Fruit fly (Drosophila melanogaster) whole organism, embryonic: ENCODE data around the gene CG12516.

Source experiments
- Abd-B ChIP-seq: fragments of 200-800 bp; sonication (Bioruptor generic); optimal IDR thresholded peaks from 2 replicates; lab custom pipeline; 2018; ENCODE audit warnings: missing biosample characterization, mild to moderate bottlenecking, missing genetic modification characterization, moderate library complexity
- Adf1 ChIP-seq: fragments of 200-800 bp; sonication (Bioruptor generic); IDR thresholded peaks from 2 replicates; pipeline ENCODE4 v1.3.6; 2022; ENCODE audit warnings: missing biosample characterization, missing genetic modification characterization
- Bteb2 ChIP-seq: fragments of 200-800 bp; sonication (Bioruptor generic); optimal IDR thresholded peaks from 2 replicates; lab custom pipeline; 2016; ENCODE audit warnings: missing biosample characterization, missing genetic modification characterization
- CG1024 ChIP-seq: fragments of 200-800 bp; sonication (Bioruptor generic); IDR thresholded peaks from 2 replicates; pipeline ENCODE4 v1.3.6; 2022; ENCODE audit warnings: missing biosample characterization, missing genetic modification characterization
- CG10431 ChIP-seq: fragments of 200-800 bp; sonication (Bioruptor generic); optimal IDR thresholded peaks from 3 replicates; lab custom pipeline; 2018; ENCODE audit warnings: missing biosample characterization, mild to moderate bottlenecking, missing genetic modification characterization
- CG10979 ChIP-seq: fragments of 200-800 bp; sonication (Bioruptor generic); optimal IDR thresholded peaks from 2 replicates; lab custom pipeline; 2018; ENCODE audit warnings: missing biosample characterization, mild to moderate bottlenecking, missing genetic modification characterization, moderate library complexity
- CG11504 ChIP-seq: fragments of 200-800 bp; sonication (Bioruptor generic); optimal IDR thresholded peaks from 3 replicates; lab custom pipeline; 2019; ENCODE audit warnings: missing biosample characterization, mild to moderate bottlenecking, missing genetic modification characterization, moderate library complexity
- CG11560 ChIP-seq: fragments of 200-800 bp; sonication (Bioruptor generic); IDR thresholded peaks from 3 replicates; pipeline ENCODE4 v1.3.6; 2022; ENCODE audit warnings: missing biosample characterization, missing genetic modification characterization
- CG12391 ChIP-seq: fragments of 200-800 bp; sonication (Bioruptor generic); optimal IDR thresholded peaks from 3 replicates; lab custom pipeline; 2018; ENCODE audit warnings: missing biosample characterization, mild to moderate bottlenecking, missing genetic modification characterization, moderate library complexity
- CG12769 ChIP-seq: fragments of 200-800 bp; sonication (Bioruptor generic); optimal IDR thresholded peaks from 2 replicates; lab custom pipeline; 2019; ENCODE audit warnings: missing biosample characterization, mild to moderate bottlenecking, missing genetic modification characterization, moderate library complexity
- CG13296 ChIP-seq: fragments of 200-800 bp; sonication (Bioruptor generic); optimal IDR thresholded peaks from 3 replicates; lab custom pipeline; 2018; ENCODE audit warnings: missing biosample characterization, mild to moderate bottlenecking, missing genetic modification characterization
- CG13624 ChIP-seq: fragments of 200-800 bp; sonication (Bioruptor generic); optimal IDR thresholded peaks from 2 replicates; lab custom pipeline; 2016; ENCODE audit warnings: missing biosample characterization, missing genetic modification characterization
- CG13894 ChIP-seq: fragments of 200-800 bp; sonication (Bioruptor generic); optimal IDR thresholded peaks from 3 replicates; lab custom pipeline; 2018; ENCODE audit warnings: missing biosample characterization, mild to moderate bottlenecking, missing genetic modification characterization, moderate library complexity
- CG1603 ChIP-seq: fragments of 200-800 bp; sonication (Bioruptor generic); optimal IDR thresholded peaks from 2 replicates; lab custom pipeline; 2019; ENCODE audit warnings: missing biosample characterization, mild to moderate bottlenecking, missing genetic modification characterization, moderate library complexity
- CG18011 ChIP-seq: fragments of 200-800 bp; sonication (Bioruptor generic); optimal IDR thresholded peaks from 2 replicates; lab custom pipeline; 2017; ENCODE audit warnings: missing biosample characterization, missing genetic modification characterization, mild to moderate bottlenecking, moderate library complexity, missing genotype
- CG18599 ChIP-seq: fragments of 200-800 bp; sonication (Bioruptor generic); optimal IDR thresholded peaks from 3 replicates; lab custom pipeline; 2017; ENCODE audit warnings: missing biosample characterization, missing genetic modification characterization, mild to moderate bottlenecking, moderate library complexity, missing genetic modification reagents
- CG30403 ChIP-seq: fragments of 200-800 bp; sonication (Bioruptor generic); optimal IDR thresholded peaks from 3 replicates; lab custom pipeline; 2016; ENCODE audit warnings: missing biosample characterization, missing genetic modification characterization
- CG32772 ChIP-seq: fragments of 200-800 bp; sonication (Bioruptor generic); IDR thresholded peaks from 2 replicates; pipeline ENCODE4 v1.3.6; 2022; ENCODE audit warnings: missing biosample characterization, missing genetic modification characterization
- CG34224 ChIP-seq: fragments of 200-800 bp; sonication (Bioruptor generic); IDR thresholded peaks from 3 replicates; pipeline ENCODE4 v1.3.6; 2022; ENCODE audit warnings: missing biosample characterization, missing genetic modification characterization; ENCODE audit not compliant: partially characterized antibody
- CG4360 ChIP-seq: fragments of 200-800 bp; sonication (Bioruptor generic); IDR thresholded peaks from 2 replicates; pipeline ENCODE4 v1.3.6; 2022; ENCODE audit warnings: missing biosample characterization, missing genetic modification characterization
- CG6254 ChIP-seq: fragments of 200-800 bp; sonication (Bioruptor generic); optimal IDR thresholded peaks from 3 replicates; lab custom pipeline; 2017; ENCODE audit warnings: mild to moderate bottlenecking, missing biosample characterization, missing genetic modification reagents, missing genetic modification characterization
- CG7372 ChIP-seq: fragments of 200-800 bp; sonication (Bioruptor generic); IDR thresholded peaks from 2 replicates; pipeline ENCODE4 v1.3.6; 2022; ENCODE audit warnings: missing biosample characterization, missing genetic modification characterization
- CG9437 ChIP-seq: fragments of 200-800 bp; sonication (Bioruptor generic); optimal IDR thresholded peaks from 2 replicates; lab custom pipeline; 2018; ENCODE audit warnings: missing biosample characterization, mild to moderate bottlenecking, missing genetic modification characterization
- Dp ChIP-seq: fragments of 200-800 bp; sonication (Bioruptor generic); optimal IDR thresholded peaks from 2 replicates; lab custom pipeline; 2018; ENCODE audit warnings: missing biosample characterization, mild to moderate bottlenecking, missing genetic modification characterization, moderate library complexity
- Eip74EF ChIP-seq, 2 experiments: fragments of 200-800 bp in 1 of 2; fragments of >200 bp in 1 of 2; sonication (Bioruptor generic) in 1 of 2; optimal IDR thresholded peaks; 2 replicates each; lab custom pipeline; 2017 to 2019; ENCODE audit warnings: missing biosample characterization in 2 of 2, missing genetic modification characterization in 2 of 2, mild to moderate bottlenecking in 1 of 2, moderate library complexity in 1 of 2
- Hand ChIP-seq: fragments of 200-800 bp; sonication (Bioruptor generic); optimal IDR thresholded peaks from 2 replicates; lab custom pipeline; 2017; ENCODE audit warnings: mild to moderate bottlenecking, missing biosample characterization, missing genetic modification reagents, missing genetic modification characterization
- Med ChIP-seq: fragments of 200-800 bp; sonication (Bioruptor generic); peaks from one replicate; lab custom pipeline; 2016; ENCODE audit warnings: missing biosample characterization, missing genetic modification characterization, mild to moderate bottlenecking, inconsistent platforms, moderate library complexity
- NC2β ChIP-seq: fragments of 200-800 bp; sonication (Bioruptor generic); optimal IDR thresholded peaks from 2 replicates; lab custom pipeline; 2016; ENCODE audit warnings: missing biosample characterization, missing genetic modification characterization
- NfI ChIP-seq: fragments of 200-800 bp; sonication (Bioruptor generic); optimal IDR thresholded peaks from 3 replicates; lab custom pipeline; 2018; ENCODE audit warnings: missing biosample characterization, mild to moderate bottlenecking, missing genetic modification characterization, moderate library complexity
- Tbp ChIP-seq: fragments of >200 bp; optimal IDR thresholded peaks from 2 replicates; lab custom pipeline; 2018; ENCODE audit warnings: missing biosample characterization, missing genetic modification characterization
- Xbp1 ChIP-seq: fragments of 200-800 bp; sonication (Bioruptor generic); optimal IDR thresholded peaks from 3 replicates; lab custom pipeline; 2016; ENCODE audit warnings: missing biosample characterization, mild to moderate bottlenecking, missing genetic modification characterization
- dm ChIP-seq: fragments of 200-800 bp; sonication (Bioruptor generic); optimal IDR thresholded peaks from 3 replicates; lab custom pipeline; 2016; ENCODE audit warnings: missing biosample characterization, missing genetic modification characterization
- en ChIP-seq: fragments of 200-800 bp; sonication (Bioruptor generic); optimal IDR thresholded peaks from 2 replicates; lab custom pipeline; 2016; ENCODE audit warnings: missing biosample characterization, missing genetic modification characterization
- fru ChIP-seq: fragments of >200 bp; optimal IDR thresholded peaks from 2 replicates; lab custom pipeline; 2017
- gce ChIP-seq: fragments of 200-800 bp; sonication (Bioruptor generic); IDR thresholded peaks from 3 replicates; pipeline ENCODE4 v1.3.6; 2022; ENCODE audit warnings: missing biosample characterization, missing genetic modification characterization
- gem ChIP-seq: fragments of 200-800 bp; sonication (Bioruptor generic); optimal IDR thresholded peaks from 2 replicates; lab custom pipeline; 2019; ENCODE audit warnings: missing biosample characterization, mild to moderate bottlenecking, missing genetic modification characterization, moderate library complexity
- h ChIP-seq: fragments of >200 bp; optimal IDR thresholded peaks from 2 replicates; lab custom pipeline; 2017
- ham ChIP-seq: fragments of 200-800 bp; sonication (Bioruptor generic); IDR thresholded peaks from 2 replicates; pipeline ENCODE4 v1.3.6; 2022; ENCODE audit warnings: missing biosample characterization, missing genetic modification characterization
- inv ChIP-seq: fragments of 200-800 bp; sonication (Bioruptor generic); IDR thresholded peaks from 2 replicates; pipeline ENCODE4 v1.3.6; 2022; ENCODE audit warnings: missing biosample characterization, missing genetic modification characterization; ENCODE audit not compliant: partially characterized antibody
- jumu ChIP-seq: fragments of 200-800 bp; sonication (Bioruptor generic); optimal IDR thresholded peaks from 3 replicates; lab custom pipeline; 2016; ENCODE audit warnings: missing biosample characterization, missing genetic modification characterization
- p53 ChIP-seq: fragments of 200-800 bp; sonication (Bioruptor generic); optimal IDR thresholded peaks from 2 replicates; lab custom pipeline; 2016; ENCODE audit warnings: missing biosample characterization, missing genetic modification characterization
- pan ChIP-seq, 4 experiments: fragments of >200 bp in 3 of 4; fragments of 200-800 bp in 1 of 4; sonication (Bioruptor generic) in 1 of 4; optimal IDR thresholded peaks in 3 of 4; IDR thresholded peaks in 1 of 4; 2 replicates each; pipeline versions ENCODE4 v1.3.6 to Lab custom; 2017 to 2022; ENCODE audit warnings: missing biosample characterization in 2 of 4, missing genetic modification characterization in 2 of 4, mixed read lengths in 1 of 4
- pfk ChIP-seq: fragments of 200-800 bp; sonication (Bioruptor generic); optimal IDR thresholded peaks from 2 replicates; lab custom pipeline; 2018; ENCODE audit warnings: missing biosample characterization, mild to moderate bottlenecking, missing genetic modification characterization, moderate library complexity
- psq ChIP-seq: fragments of 200-800 bp; sonication (Bioruptor generic); optimal IDR thresholded peaks from 2 replicates; lab custom pipeline; 2017; ENCODE audit warnings: missing biosample characterization, missing genetic modification characterization
- sd ChIP-seq: fragments of 200-800 bp; sonication (Bioruptor generic); optimal IDR thresholded peaks from 3 replicates; lab custom pipeline; 2018; ENCODE audit warnings: missing biosample characterization, mild to moderate bottlenecking, missing genetic modification characterization, moderate library complexity
- so ChIP-seq: fragments of 200-800 bp; sonication (Bioruptor generic); IDR thresholded peaks from 3 replicates; pipeline ENCODE4 v1.3.6; 2022; ENCODE audit warnings: missing biosample characterization, missing genetic modification characterization
- zfh2 ChIP-seq: fragments of 200-800 bp; sonication (Bioruptor generic); optimal IDR thresholded peaks from 2 replicates; lab custom pipeline; 2016; ENCODE audit warnings: missing biosample characterization, missing genetic modification characterization

CG12516 gene

dm6 chr3R:28339654-28340605, 35.5 kb upstream of the CG12516 start, which contains the start of the genes Gfat2 and Moca-cyp (continued):
- TF ChIP-seq psq (no peak), CG13624 (GFP tag; lab: Kevin White, UChicago) (no peak), so (GFP tag; lab: Robert Waterston, UW) (0 out of 3 replicates have a peak, but pooled peaks have one; percentile 56), CG12769 (no peak), en (GFP tag; lab: Kevin White, UChicago) (no peak), CG13296 (GFP tag; lab: Kevin White, UChicago) (peak; percentile 56), Med (GFP tag; lab: Kevin White, UChicago) (peak; percentile 88), dm (peak; percentile 22), CG10431 (GFP tag; lab: Kevin White, UChicago) (peak; percentile 99), Abd-B (peak; percentile 56), ham (GFP tag; lab: Robert Waterston, UW) (no peak), CG32772 (peak; percentile 64), Xbp1 (GFP tag; lab: Kevin White, UChicago) (peak; percentile 89), zfh2 (GFP tag; lab: Kevin White, UChicago) (peak; percentile 45), Bteb2 (GFP tag; lab: Kevin White, UChicago) (no peak), CG7372 (GFP tag; lab: Robert Waterston, UW) (peak; percentile 47; the same call in 1 of the 2 replicates), Hand (no peak), CG12391 (peak; percentile 73), jumu (GFP tag; lab: Kevin White, UChicago) (no peak), CG13894 (tag; lab: Kevin White, UChicago) (peak; percentile 45), Dp (GFP tag; lab: Kevin White, UChicago) (no peak), CG30403 (GFP tag; lab: Kevin White, UChicago) (peak; percentile 62), NfI (GFP tag; lab: Kevin White, UChicago) (peak; percentile 72), inv (peak; percentile 65), p53 (GFP tag; lab: Kevin White, UChicago) (no peak), CG11504 (peak; percentile 74), CG9437 (GFP tag; lab: Kevin White, UChicago) (peak; percentile 63), pfk (GFP tag; lab: Kevin White, UChicago) (peak; percentile 32), pan (optimal IDR thresholded peaks at IDR 0.05; lab: Kevin White, UChicago) (no peak), pan (GFP tag; optimal IDR thresholded peaks at IDR 0.05 in 1 of 2, IDR thresholded peaks at IDR 0.05 in 1 of 2) (peak in 1 of 2 experiments; percentile 76), CG18599 (GFP tag; lab: Kevin White, UChicago) (peak; percentile 69), Tbp (GFP tag; lab: Kevin White, UChicago) (no peak), CG6254 (GFP tag; lab: Kevin White, UChicago) (peak; percentile 54), CG18011 (GFP tag; lab: Kevin White, UChicago) (peak; percentile 35), CG10979 (tag; lab: Kevin White, UChicago) (peak; percentile 23), CG4360 (GFP tag; lab: Robert Waterston, UW) (0 out of 2 replicates have a peak, but pooled peaks have one; percentile 35), gem (tag; lab: Kevin White, UChicago) (peak; percentile 78), sd (peak; percentile 81), CG34224 (GFP tag; lab: Robert Waterston, UW) (peak; percentile 27; the same call in 1 of the 3 replicates), CG11560 (tag; lab: Robert Waterston, UW) (no peak), CG1603 (tag; lab: Kevin White, UChicago) (peak; percentile 7), gce (no peak), Eip74EF (GFP tag; optimal IDR thresholded peaks at IDR 0.05; lab: Kevin White, UChicago) (no peak), fru (lab: Kevin White, UChicago) (no peak), CG1024 (GFP tag; lab: Robert Waterston, UW) (peak; percentile 60), h (lab: Kevin White, UChicago) (no peak), Adf1 (GFP tag; lab: Robert Waterston, UW) (no peak; the same call in 1 of the 2 replicates), NC2β (GFP tag; lab: Kevin White, UChicago) (no peak)
